Fruit fly (Drosophila melanogaster): Measurements from ENCODE around the gene CG13738.
A peak's percentile ranks its signal among the peaks of the same experiment; 100 is the strongest.

DNA sequence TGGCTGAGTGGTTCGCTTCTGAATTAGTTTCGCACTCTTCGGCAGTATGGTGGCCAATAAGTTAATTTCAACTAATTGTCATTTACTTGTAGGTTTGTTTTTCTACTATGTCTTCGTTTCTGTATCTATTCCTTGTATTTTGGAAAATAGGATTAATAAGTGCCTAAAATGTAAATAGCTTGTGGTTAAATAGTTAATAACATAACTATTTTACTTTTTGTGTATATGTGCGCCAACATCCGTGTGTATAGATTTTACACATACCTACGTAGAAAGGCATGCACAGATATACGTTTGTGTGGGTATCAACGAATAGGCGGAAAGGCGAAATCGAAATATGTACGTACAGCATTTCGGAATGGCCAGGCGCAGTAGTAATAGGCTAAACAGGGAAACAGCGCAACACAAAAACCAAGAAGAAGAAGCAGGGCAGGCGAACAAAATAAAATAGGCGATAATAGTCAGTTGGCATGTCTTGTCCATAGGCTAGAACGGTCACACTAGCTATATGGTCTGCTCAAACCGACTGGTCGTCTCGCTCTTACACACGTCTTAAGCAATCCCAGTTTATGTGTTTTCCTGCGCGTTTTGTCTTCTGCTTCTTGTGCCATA lies 29.4 kb upstream of the CG13738 start:
- TF ChIP-seq ase (GFP tag; IDR thresholded peaks at IDR 0.05) (no peak), CG4404 (GFP tag; IDR thresholded peaks at IDR 0.05) (no peak), D (optimal IDR thresholded peaks at IDR 0.05) (no peak), D (GFP tag; optimal IDR thresholded peaks at IDR 0.05) (no peak), Rfx (GFP tag; IDR thresholded peaks at IDR 0.05) (0 out of 2 replicates have a peak, but pooled peaks have one; percentile 16), CG6854 (GFP tag; optimal IDR thresholded peaks at IDR 0.05) (no peak), en (GFP tag; optimal IDR thresholded peaks at IDR 0.05) (no peak), ems (GFP tag; optimal IDR thresholded peaks at IDR 0.05) (no peak), CG11247 (GFP tag; IDR thresholded peaks at IDR 0.05) (no peak), sr (GFP tag; IDR thresholded peaks at IDR 0.05) (no peak)

Measured in whole organism, embryonic.